Fruit fly (Drosophila melanogaster): ENCODE results near the gene Idgf3.

The Idgf3 gene

dm6 chr2L:16501366-16501765, 50.7 kb downstream of the Idgf3 start (continued):
- no peak for TF ChIP-seq CG6792 (GFP tag; optimal IDR thresholded peaks at IDR 0.05)
- TF ChIP-seq dsx (GFP tag; optimal IDR thresholded peaks at IDR 0.05; ENCODE audit: poor library complexity, severe bottlenecking): peak; percentile 59
- TF ChIP-seq CG10669 (GFP tag; optimal IDR thresholded peaks at IDR 0.05): no peak
- TF ChIP-seq fd85E (GFP tag; optimal IDR thresholded peaks at IDR 0.05): no peak
- no peak for TF ChIP-seq CG10631 (GFP tag; optimal IDR thresholded peaks at IDR 0.05)
- TF ChIP-seq CG9139 (GFP tag; optimal IDR thresholded peaks at IDR 0.05): no peak
- TF ChIP-seq CG11294 (GFP tag; IDR thresholded peaks at IDR 0.05): no peak
- no peak for TF ChIP-seq CG8632 (GFP tag; optimal IDR thresholded peaks at IDR 0.05)
- TF ChIP-seq CG4318 (GFP tag; optimal IDR thresholded peaks at IDR 0.05): peak; percentile 26
- TF ChIP-seq Sox14 (GFP tag; optimal IDR thresholded peaks at IDR 0.05): no peak

DNA sequence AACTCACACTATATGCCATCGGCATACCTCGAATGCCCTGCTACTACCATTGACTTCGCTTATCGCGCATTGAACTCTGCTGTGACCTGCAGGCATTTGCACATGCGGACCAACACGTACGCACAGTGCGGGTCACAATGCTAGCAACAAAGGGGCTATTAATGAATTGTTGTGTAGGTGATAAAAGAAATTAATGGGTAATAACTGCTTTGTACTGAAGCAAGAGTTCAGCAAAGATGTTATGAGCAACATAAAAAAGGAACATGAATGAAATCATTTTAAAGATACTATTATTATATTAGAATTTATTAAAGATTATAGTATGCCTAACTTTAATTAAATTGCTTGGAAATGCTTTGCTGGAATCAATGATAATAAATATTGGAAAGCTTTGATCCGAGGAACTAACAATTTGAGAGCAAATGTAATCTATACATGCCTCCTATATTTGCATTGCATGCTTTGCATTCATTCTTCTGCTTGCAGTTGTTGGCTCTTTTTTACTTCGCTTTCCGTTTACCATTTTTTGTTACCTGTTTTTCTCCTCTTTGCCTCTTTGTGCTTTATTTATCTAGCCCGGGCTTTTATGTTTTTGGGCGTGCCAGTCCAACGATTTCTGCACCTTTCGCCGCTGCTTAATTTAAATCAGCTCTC, 52.3 kb downstream of the Idgf3 start:
- TF ChIP-seq CG6808 (GFP tag; optimal IDR thresholded peaks at IDR 0.05): peak; percentile 60
- TF ChIP-seq fkh (GFP tag; optimal IDR thresholded peaks at IDR 0.05): no peak
- TF ChIP-seq Eip93F (GFP tag; optimal IDR thresholded peaks at IDR 0.05): no peak
- peak; percentile 65 for TF ChIP-seq CG10631 (GFP tag; optimal IDR thresholded peaks at IDR 0.05)
- TF ChIP-seq CG6854 (GFP tag; optimal IDR thresholded peaks at IDR 0.05): no peak
- peak; percentile 10 for TF ChIP-seq vri (GFP tag; optimal IDR thresholded peaks at IDR 0.05)
- peak; percentile 46; the same call in 1 of the 3 replicates for TF ChIP-seq eg (GFP tag; IDR thresholded peaks at IDR 0.05)
- TF ChIP-seq Sox15 (GFP tag; optimal IDR thresholded peaks at IDR 0.05): peak; percentile 36
- peak; percentile 47 for TF ChIP-seq CG3919 (GFP tag; optimal IDR thresholded peaks at IDR 0.05)
- peak; percentile 48 for TF ChIP-seq Met (GFP tag; optimal IDR thresholded peaks at IDR 0.05)
- TF ChIP-seq pdm3 (GFP tag; optimal IDR thresholded peaks at IDR 0.05): peak; percentile 53
- no peak for TF ChIP-seq CG11294 (GFP tag; IDR thresholded peaks at IDR 0.05)
- TF ChIP-seq Sox14 (GFP tag; optimal IDR thresholded peaks at IDR 0.05): peak; percentile 46
- peak; percentile 51 for TF ChIP-seq esn (GFP tag; optimal IDR thresholded peaks at IDR 0.05)
- TF ChIP-seq CG6276 (GFP tag; optimal IDR thresholded peaks at IDR 0.05): peak; percentile 70
- peak; percentile 48 for TF ChIP-seq CG10669 (GFP tag; optimal IDR thresholded peaks at IDR 0.05)
- peak; percentile 58 for TF ChIP-seq Eip75B (GFP tag; optimal IDR thresholded peaks at IDR 0.05)
- TF ChIP-seq CG8632 (GFP tag; optimal IDR thresholded peaks at IDR 0.05): peak; percentile 50
- TF ChIP-seq CG34406 (GFP tag; optimal IDR thresholded peaks at IDR 0.05): peak; percentile 64
- TF ChIP-seq CG6163 (GFP tag; IDR thresholded peaks at IDR 0.05): no peak; the same call in 2 of the 3 replicates
- TF ChIP-seq lz (GFP tag; optimal IDR thresholded peaks at IDR 0.05): peak; percentile 11
- TF ChIP-seq fd59A (GFP tag; optimal IDR thresholded peaks at IDR 0.05): peak; percentile 57
- TF ChIP-seq CG8119 (GFP tag; IDR thresholded peaks at IDR 0.05): peak; percentile 72
- TF ChIP-seq CG15336 (GFP tag; IDR thresholded peaks at IDR 0.05): peak; percentile 53
- no peak for TF ChIP-seq topi (GFP tag; optimal IDR thresholded peaks at IDR 0.05)
- peak; percentile 77 for TF ChIP-seq OdsH (GFP tag; optimal IDR thresholded peaks at IDR 0.05)
- peak; percentile 42 to 66 for TF ChIP-seq ss (GFP tag; optimal IDR thresholded peaks at IDR 0.05)
- peak; percentile 31 for TF ChIP-seq CG9139 (GFP tag; optimal IDR thresholded peaks at IDR 0.05)
- TF ChIP-seq dac (GFP tag; optimal IDR thresholded peaks at IDR 0.05): no peak
- TF ChIP-seq Ets96B (tag; optimal IDR thresholded peaks at IDR 0.05): peak; percentile 38
- TF ChIP-seq salr (GFP tag; optimal IDR thresholded peaks at IDR 0.05): peak in 1 of 2 experiments; percentile 52
- TF ChIP-seq CG4318 (GFP tag; optimal IDR thresholded peaks at IDR 0.05): peak; percentile 55
- TF ChIP-seq CG16779 (tag; optimal IDR thresholded peaks at IDR 0.05): peak; percentile 44
- TF ChIP-seq Blimp-1 (GFP tag; optimal IDR thresholded peaks at IDR 0.05): no peak
- peak; percentile 14 for TF ChIP-seq cyc (GFP tag; optimal IDR thresholded peaks at IDR 0.05)
- TF ChIP-seq Sox102F (GFP tag; optimal IDR thresholded peaks at IDR 0.05): peak; percentile 42
- TF ChIP-seq dsx (GFP tag; optimal IDR thresholded peaks at IDR 0.05; ENCODE audit: poor library complexity, severe bottlenecking): peak; percentile 2
- TF ChIP-seq CG7368 (GFP tag; optimal IDR thresholded peaks at IDR 0.05): peak; percentile 26
- TF ChIP-seq CG31627 (GFP tag; optimal IDR thresholded peaks at IDR 0.05): peak; percentile 34
- peak; percentile 86 for TF ChIP-seq CG32006 (GFP tag; optimal IDR thresholded peaks at IDR 0.05)
- TF ChIP-seq CG11762 (GFP tag; optimal IDR thresholded peaks at IDR 0.05; ENCODE audit: insufficient read depth): peak; percentile 37
- peak; percentile 44 for TF ChIP-seq Hr39 (GFP tag; optimal IDR thresholded peaks at IDR 0.05)
- no peak for TF ChIP-seq CG8319 (GFP tag; optimal IDR thresholded peaks at IDR 0.05)
- TF ChIP-seq Gug (GFP tag; IDR thresholded peaks at IDR 0.05): 0 out of 2 replicates have a peak, but pooled peaks have one; percentile 41
- TF ChIP-seq Lpt (GFP tag; optimal IDR thresholded peaks at IDR 0.05): peak; percentile 47

Data from whole organism, prepupa.